Fruit fly (Drosophila melanogaster): ENCODE data around the gene CG12728.
"Not testable (repeated sequence)": the region's sequence is repeated elsewhere in the genome, so short reads cannot be mapped to it uniquely, and the experiment has no call there.

The CG12728 gene

dm6 chrX:5935072-5935738, 7.2 kb upstream of the CG12728 start:
- peak; percentile 80 for TF ChIP-seq CG17801 (GFP tag; optimal IDR thresholded peaks at IDR 0.05; ENCODE audit: partially characterized antibody)

DNA sequence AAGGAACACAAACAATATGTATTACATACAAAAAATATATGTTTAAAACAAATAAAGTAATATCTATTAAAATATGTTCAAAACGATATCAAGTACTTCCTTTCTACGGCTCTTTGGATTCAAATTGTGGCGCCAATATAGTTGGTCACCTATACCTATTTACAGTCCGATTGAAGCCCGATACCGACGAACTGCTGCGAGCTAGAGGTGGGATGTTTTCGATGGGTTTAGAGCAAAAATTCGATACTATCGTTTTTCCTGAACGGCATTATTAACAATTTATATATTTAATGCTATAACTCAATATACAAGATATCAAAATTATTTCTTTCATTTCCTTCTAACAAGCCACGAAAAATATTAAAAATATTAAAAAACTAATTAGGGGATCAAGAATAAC, 582 bp upstream of the CG12728 start:
- no peak for TF ChIP-seq CG17801 (GFP tag; optimal IDR thresholded peaks at IDR 0.05; ENCODE audit: partially characterized antibody)

DNA sequence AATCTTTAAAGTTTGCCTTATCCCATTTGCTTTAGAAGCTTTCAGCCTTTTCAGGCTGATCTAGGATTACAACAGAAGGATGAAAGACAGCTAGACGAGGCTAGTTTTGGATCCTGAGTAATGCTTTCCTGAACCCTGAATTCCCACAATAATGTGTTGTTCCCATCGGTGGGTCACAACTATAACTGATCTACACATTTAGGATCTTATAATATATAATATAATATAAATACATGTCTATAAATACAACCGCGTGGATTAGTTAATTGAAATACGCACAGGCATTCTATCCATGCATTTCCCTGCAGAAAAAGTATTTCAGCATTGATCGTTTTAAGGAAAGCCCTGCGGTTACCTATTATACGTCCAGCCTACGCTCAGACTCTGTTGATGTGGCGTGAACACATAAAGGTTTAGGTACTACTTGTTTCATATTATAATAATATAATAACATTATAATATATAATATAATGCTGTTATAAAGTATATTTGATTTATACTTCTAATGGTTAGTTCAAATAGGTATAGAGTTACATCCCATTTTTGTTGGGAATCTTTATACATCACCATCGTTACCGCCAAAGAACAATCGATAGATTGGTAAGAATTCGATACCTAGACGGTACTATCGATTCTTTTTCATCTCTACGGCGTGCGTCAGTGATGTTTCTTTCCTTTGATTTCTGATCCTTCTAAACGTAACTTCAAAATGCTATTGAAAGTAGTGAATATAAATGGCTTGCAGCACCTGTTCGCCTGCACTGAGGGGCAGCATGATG, 2.8 kb downstream of the CG12728 start, which contains the start of gene CG32756:
TSS of gene CG32756 (plus strand) at position 631 of the 779 bp plus-strand sequence.
- TF ChIP-seq CG17801 (GFP tag; optimal IDR thresholded peaks at IDR 0.05; ENCODE audit: partially characterized antibody), result not testable (repeated sequence)

DNA sequence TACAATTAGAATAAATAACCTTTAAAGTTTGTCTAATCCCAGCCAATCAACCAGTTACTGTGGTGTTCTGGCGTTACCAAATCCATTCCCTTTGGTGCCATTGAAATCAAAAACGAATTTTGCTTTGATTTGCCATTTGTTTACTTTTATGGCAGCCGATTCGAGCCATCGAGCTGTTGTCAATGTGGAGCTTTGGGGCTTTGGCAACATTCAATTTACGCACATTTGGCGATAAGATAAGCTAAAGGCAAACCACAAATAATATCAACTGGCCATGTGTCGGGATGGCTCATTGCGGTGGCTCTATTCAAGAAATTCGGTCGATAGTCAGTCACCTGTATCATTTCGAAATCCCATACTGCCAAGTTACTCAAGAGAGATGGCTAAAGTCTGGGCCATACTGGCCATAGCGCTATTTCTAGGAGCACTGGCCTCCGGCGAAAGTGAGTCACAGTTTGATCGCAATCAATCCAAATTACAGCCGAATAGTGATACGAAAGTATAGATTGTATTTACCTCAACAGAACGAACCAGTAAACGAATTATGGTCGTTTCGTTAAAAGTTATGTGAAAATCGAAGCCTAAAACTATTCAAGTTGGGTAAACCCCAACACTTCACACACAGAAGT, 5.6 kb downstream of the CG12728 start, which contains the start of gene CG6041:
TSS of gene CG6041 (plus strand) at position 291 of the 629 bp plus-strand sequence.
- TF ChIP-seq CG17801 (GFP tag; optimal IDR thresholded peaks at IDR 0.05; ENCODE audit: partially characterized antibody), result no peak

dm6 chrX:5949951-5950350, 7.5 kb downstream of the CG12728 start, which contains the start of gene CG32755:
Gene CG32755, plus strand, starts transcription at chrX:5950251.
- TF ChIP-seq CG17801 (GFP tag; optimal IDR thresholded peaks at IDR 0.05; ENCODE audit: partially characterized antibody), result no peak

- no peak for TF ChIP-seq CG17801 (GFP tag; optimal IDR thresholded peaks at IDR 0.05; ENCODE audit: partially characterized antibody)
Measured at dm6 chrX:5952265-5952664, 9.9 kb downstream of the CG12728 start, which contains the start of gene CG6048. Gene CG6048, plus strand, starts transcription at chrX:5952565.

DNA sequence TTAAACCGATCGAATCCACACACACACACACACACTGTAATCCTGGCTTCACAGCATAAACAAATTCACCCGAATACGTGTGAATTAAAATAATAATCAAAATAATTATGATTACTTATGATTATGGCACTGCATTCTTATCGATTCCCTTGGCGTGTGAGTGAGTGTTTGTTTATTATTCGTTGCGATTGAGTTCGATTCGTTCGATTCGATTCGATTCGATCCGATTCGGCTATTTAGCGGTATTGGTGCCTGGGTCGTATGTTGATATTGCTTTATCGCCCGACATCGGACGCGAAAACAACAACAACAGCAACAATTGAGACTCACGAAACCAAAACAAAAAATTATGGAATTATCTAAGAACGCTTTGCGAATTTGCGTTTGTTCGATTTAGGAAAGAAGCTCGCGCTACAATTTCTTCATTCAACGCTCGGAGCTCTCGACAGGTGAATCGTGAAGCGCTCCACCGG, 12.8 kb downstream of the CG12728 start, which contains the start of gene CG6067:
TSS of gene CG6067 (plus strand) at position 423 of the 473 bp plus-strand sequence.
- no peak for TF ChIP-seq CG17801 (GFP tag; optimal IDR thresholded peaks at IDR 0.05; ENCODE audit: partially characterized antibody)

- no peak for TF ChIP-seq CG17801 (GFP tag; optimal IDR thresholded peaks at IDR 0.05; ENCODE audit: partially characterized antibody)
Measured at dm6 chrX:5956646-5957441, 14.4 kb downstream of the CG12728 start.

DNA sequence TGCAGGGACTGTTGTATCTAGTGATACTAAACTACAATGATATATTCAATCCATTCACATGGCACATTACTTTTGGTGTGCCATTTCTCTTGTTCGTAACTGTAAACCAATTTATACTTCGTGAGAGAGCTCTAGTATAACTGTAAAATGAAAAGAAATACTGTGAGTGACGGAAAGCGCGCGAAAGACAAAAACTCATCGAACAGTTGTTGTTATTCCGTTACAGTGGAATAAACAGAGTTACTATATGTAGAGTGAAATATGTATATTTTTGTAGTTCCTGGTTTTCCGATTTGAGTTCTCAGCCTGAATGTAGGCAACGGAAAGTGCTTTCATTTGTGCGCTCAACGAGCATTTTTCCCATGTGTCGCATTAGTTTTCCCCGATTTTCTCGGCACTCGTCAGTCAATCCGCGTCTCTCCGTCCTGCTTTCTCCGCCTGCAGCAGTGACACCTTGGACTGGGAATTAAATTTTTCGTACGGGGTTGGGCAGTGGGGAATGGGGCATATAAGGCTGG, 21.8 kb downstream of the CG12728 start:
- no peak for TF ChIP-seq CG17801 (GFP tag; optimal IDR thresholded peaks at IDR 0.05; ENCODE audit: partially characterized antibody)

DNA sequence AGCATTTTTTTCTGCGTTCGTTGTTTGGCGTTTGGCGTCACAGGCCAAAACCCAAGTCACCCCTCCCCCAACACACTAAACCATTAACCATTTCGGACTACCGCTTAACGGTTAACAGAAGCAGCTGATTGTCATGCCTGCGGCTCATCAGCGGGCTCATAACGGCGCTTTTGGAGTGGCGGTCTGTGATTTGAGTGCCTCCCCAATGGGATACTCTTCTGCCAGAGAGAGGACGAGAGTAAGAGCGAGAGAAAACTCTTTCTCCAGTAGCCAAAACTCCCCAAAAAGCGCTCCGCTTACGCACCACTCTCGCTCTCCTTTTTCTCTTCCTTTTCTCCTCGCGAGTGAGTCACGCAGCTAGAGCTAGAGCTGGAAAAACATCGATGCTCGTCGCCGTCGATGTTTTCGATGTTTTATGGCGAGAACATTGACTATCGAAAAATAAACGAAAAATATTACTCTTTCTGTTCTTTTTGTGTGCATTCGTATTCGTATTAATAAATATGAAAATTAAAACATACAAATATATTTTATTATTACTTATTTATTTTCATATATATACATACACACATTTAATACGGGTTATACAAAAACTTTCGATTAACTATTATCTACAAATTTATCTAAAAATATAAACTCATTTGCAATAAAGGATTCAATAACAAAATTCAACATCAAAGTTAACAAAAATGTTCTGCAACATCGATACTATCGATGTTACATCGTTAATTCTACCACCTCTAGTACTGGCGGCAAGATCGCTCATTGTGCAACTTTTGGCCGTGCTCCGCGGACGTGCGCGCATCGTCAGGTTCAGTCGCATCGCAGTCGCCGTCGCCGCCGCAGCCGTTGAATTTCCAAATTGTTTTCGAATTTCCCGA, 23.4 kb downstream of the CG12728 start, which contains the start of gene Grip:
TSS of gene Grip (plus strand) at position 763 of the 881 bp plus-strand sequence.
- no peak for TF ChIP-seq CG17801 (GFP tag; optimal IDR thresholded peaks at IDR 0.05; ENCODE audit: partially characterized antibody)

DNA sequence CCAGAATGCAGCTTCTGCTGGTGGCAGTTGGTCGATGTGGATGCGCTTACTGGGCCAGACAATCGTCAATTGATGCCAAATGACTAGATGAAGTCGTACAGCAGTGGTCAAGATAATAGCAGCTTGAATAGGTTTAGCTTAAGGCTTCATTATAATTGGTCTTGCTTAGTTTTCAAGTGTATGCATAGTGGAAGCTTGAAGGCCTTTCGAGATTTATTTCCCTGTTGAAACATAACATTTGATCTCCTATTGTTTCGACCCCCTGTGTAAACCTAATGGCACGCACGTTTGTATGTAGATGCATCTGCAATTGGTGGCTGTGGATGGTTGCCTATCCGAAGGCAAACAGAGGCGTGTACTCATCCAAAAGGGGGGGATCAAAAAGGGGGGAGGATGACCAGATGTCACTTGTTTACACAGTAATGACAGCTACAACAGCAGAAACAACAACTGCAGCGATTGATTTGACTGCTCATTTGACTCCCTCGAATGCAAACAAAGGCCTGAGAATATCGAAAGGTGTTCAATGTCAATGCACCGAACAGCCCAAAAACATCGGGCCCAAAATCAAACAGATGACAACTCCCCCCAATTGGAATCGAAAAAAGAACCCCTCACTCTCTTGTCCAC, 25.8 kb downstream of the CG12728 start:
- TF ChIP-seq CG17801 (GFP tag; optimal IDR thresholded peaks at IDR 0.05; ENCODE audit: partially characterized antibody), result no peak

DNA sequence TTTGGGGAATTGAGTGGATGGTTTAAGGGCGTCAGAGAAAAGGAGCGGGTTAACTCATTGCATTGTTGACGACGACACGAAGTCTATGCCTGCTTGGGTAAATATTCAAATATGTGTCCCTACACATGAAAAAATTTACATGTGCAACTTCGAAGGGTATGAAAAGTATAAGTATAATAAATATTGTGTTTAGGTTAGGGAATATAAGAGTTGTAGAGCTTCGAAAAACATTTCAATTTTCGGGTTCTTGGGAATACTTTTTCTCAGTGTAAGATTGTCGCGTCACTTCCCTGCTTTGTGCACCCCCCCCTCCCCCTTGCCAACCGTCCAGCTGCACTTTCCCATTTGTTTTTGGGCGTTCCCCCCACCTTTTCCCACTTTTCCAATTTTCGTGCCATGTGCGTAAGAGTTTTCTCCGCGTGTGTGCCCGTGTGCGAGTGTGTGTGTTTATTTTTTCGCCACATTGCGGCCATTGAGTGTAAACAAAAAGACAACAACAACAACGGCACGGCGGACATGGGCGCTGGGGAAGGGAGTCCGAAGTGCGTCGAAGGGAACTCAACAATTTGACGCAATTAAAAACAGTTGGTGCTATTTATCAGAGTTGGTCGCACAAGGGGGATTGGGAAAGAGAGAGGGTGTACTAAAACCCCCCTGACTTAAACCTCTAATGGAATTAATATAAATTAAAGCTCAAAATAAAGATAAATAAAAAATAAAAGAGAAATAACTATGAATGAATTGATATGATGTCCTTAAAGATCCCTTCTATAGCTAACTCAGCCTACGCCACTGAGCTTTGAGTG, 27.7 kb downstream of the CG12728 start:
- no peak for TF ChIP-seq CG17801 (GFP tag; optimal IDR thresholded peaks at IDR 0.05; ENCODE audit: partially characterized antibody)
